Fruit fly (Drosophila melanogaster) whole organism, embryonic: Measurements from ENCODE around the gene Kdm5.

ENCODE experiments used
- ATbp ChIP-seq: fragments of 200-800 bp; sonication (Bioruptor generic); optimal IDR thresholded peaks from 2 replicates; lab custom pipeline; 2017; ENCODE audit warnings: missing biosample characterization, mild to moderate bottlenecking, missing genetic modification characterization, missing genetic modification reagents
- Aef1 ChIP-seq: fragments of 200-800 bp; sonication (Bioruptor generic); IDR thresholded peaks from 3 replicates; pipeline ENCODE4 v1.3.6; 2022; ENCODE audit warnings: missing biosample characterization, missing genetic modification characterization
- Antp ChIP-seq: fragments of 200-800 bp; sonication (Bioruptor generic); optimal IDR thresholded peaks from 3 replicates; lab custom pipeline; 2016; ENCODE audit warnings: missing biosample characterization, missing genetic modification characterization
- CG13775 ChIP-seq: fragments of 200-800 bp; sonication (Bioruptor generic); optimal IDR thresholded peaks from 3 replicates; lab custom pipeline; 2017; ENCODE audit warnings: missing biosample characterization, mild to moderate bottlenecking, missing genetic modification characterization
- CG14441 ChIP-seq: fragments of 200-800 bp; sonication (Bioruptor generic); IDR thresholded peaks from 2 replicates; pipeline ENCODE4 v1.3.6; 2022; ENCODE audit warnings: missing biosample characterization, missing genetic modification characterization
- CG14860 ChIP-seq: fragments of 200-800 bp; sonication (Bioruptor generic); IDR thresholded peaks from 3 replicates; pipeline ENCODE4 v1.3.6; 2022; ENCODE audit warnings: missing biosample characterization, missing genetic modification characterization; ENCODE audit not compliant: partially characterized antibody
- CG15479 ChIP-seq: fragments of 200-800 bp; sonication (Bioruptor generic); optimal IDR thresholded peaks from 3 replicates; lab custom pipeline; 2019; ENCODE audit warnings: missing biosample characterization, mild to moderate bottlenecking, missing genetic modification characterization, moderate library complexity
- CG16779 ChIP-seq: fragments of 200-800 bp; sonication (Bioruptor generic); IDR thresholded peaks from 2 replicates; pipeline ENCODE4 v1.3.6; 2022; ENCODE audit warnings: missing biosample characterization, missing genetic modification characterization
- CG16813 ChIP-seq: fragments of 200-800 bp; sonication (Bioruptor generic); IDR thresholded peaks from 3 replicates; pipeline ENCODE4 v1.3.6; 2022; ENCODE audit warnings: missing biosample characterization, missing genetic modification characterization; ENCODE audit not compliant: partially characterized antibody
- CG1832 ChIP-seq: fragments of 200-800 bp; sonication (Bioruptor generic); optimal IDR thresholded peaks from 2 replicates; lab custom pipeline; 2017; ENCODE audit warnings: missing biosample characterization, mild to moderate bottlenecking, missing genetic modification characterization, inconsistent platforms
- CG2678 ChIP-seq: fragments of 200-800 bp; sonication (Bioruptor generic); optimal IDR thresholded peaks from 3 replicates; lab custom pipeline; 2019; ENCODE audit warnings: missing biosample characterization, mild to moderate bottlenecking, missing genetic modification characterization, moderate library complexity
- CG2875 ChIP-seq: fragments of 200-800 bp; sonication (Bioruptor generic); optimal IDR thresholded peaks from 2 replicates; lab custom pipeline; 2017; ENCODE audit warnings: missing biosample characterization, mild to moderate bottlenecking, missing genetic modification characterization, missing genetic modification reagents
- CG32772 ChIP-seq: fragments of 200-800 bp; sonication (Bioruptor generic); IDR thresholded peaks from 2 replicates; pipeline ENCODE4 v1.3.6; 2022; ENCODE audit warnings: missing biosample characterization, missing genetic modification characterization
- CG5953 ChIP-seq: fragments of 200-800 bp; sonication (Bioruptor generic); IDR thresholded peaks from 2 replicates; pipeline ENCODE4 v1.3.6; 2022; ENCODE audit warnings: missing biosample characterization, missing genetic modification characterization
- CG6175 ChIP-seq: fragments of 200-800 bp; sonication (Bioruptor generic); IDR thresholded peaks from 3 replicates; pipeline ENCODE4 v1.3.6; 2022; ENCODE audit warnings: missing biosample characterization, missing genetic modification characterization
- CG6254 ChIP-seq: fragments of 200-800 bp; sonication (Bioruptor generic); optimal IDR thresholded peaks from 3 replicates; lab custom pipeline; 2017; ENCODE audit warnings: mild to moderate bottlenecking, missing biosample characterization, missing genetic modification reagents, missing genetic modification characterization
- CG6654 ChIP-seq: fragments of 200-800 bp; sonication (Bioruptor generic); optimal IDR thresholded peaks from 2 replicates; lab custom pipeline; 2017; ENCODE audit warnings: missing biosample characterization, mild to moderate bottlenecking, missing genetic modification characterization
- CG8290 ChIP-seq, 3 experiments: fragments of 200-800 bp; sonication (Bioruptor generic); optimal IDR thresholded peaks; 2 replicates each; lab custom pipeline; 2016 to 2019; ENCODE audit warnings: missing biosample characterization in 3 of 3, missing genetic modification characterization in 3 of 3, mild to moderate bottlenecking in 2 of 3, moderate library complexity in 1 of 3
- CG8765 ChIP-seq: fragments of 200-800 bp; sonication (Bioruptor generic); IDR thresholded peaks from 2 replicates; pipeline ENCODE4 v1.3.6; 2022; ENCODE audit warnings: missing biosample characterization, missing genetic modification characterization
- CoRest ChIP-seq: fragments of 200-800 bp; sonication (Bioruptor generic); optimal IDR thresholded peaks from 3 replicates; lab custom pipeline; 2018; ENCODE audit warnings: missing biosample characterization, mild to moderate bottlenecking, missing genetic modification characterization, moderate library complexity
- CrebB ChIP-seq: fragments of 200-800 bp; sonication (Bioruptor generic); optimal IDR thresholded peaks from 3 replicates; lab custom pipeline; 2018; ENCODE audit warnings: missing biosample characterization, mild to moderate bottlenecking, missing genetic modification characterization
- Fer3 ChIP-seq: fragments of 200-800 bp; sonication (Bioruptor generic); optimal IDR thresholded peaks from 2 replicates; lab custom pipeline; 2018; ENCODE audit warnings: missing biosample characterization, mild to moderate bottlenecking, missing genetic modification characterization, moderate library complexity
- H2.0 ChIP-seq: fragments of 200-800 bp; sonication (Bioruptor generic); IDR thresholded peaks from 2 replicates; pipeline ENCODE4 v1.3.6; 2022; ENCODE audit warnings: missing biosample characterization, missing genetic modification characterization
- Max ChIP-seq: fragments of 200-800 bp; sonication (Bioruptor generic); optimal IDR thresholded peaks from 2 replicates; lab custom pipeline; 2016; ENCODE audit warnings: missing biosample characterization, mild to moderate bottlenecking, missing genetic modification characterization
- Mes4 ChIP-seq: fragments of 200-800 bp; sonication (Bioruptor generic); optimal IDR thresholded peaks from 2 replicates; lab custom pipeline; 2016; ENCODE audit warnings: missing biosample characterization, missing genetic modification characterization
- Mrtf ChIP-seq: fragments of 200-800 bp; sonication (Bioruptor generic); IDR thresholded peaks from 3 replicates; pipeline ENCODE4 v1.3.6; 2022; ENCODE audit warnings: missing biosample characterization, missing genetic modification characterization
- Nf-YA ChIP-seq: fragments of 200-800 bp; sonication (Bioruptor generic); IDR thresholded peaks from 2 replicates; pipeline ENCODE4 v1.3.6; 2022; ENCODE audit warnings: missing biosample characterization, missing genetic modification characterization
- Pdp1 ChIP-seq, 2 experiments: fragments of 200-800 bp; sonication (Bioruptor generic); optimal IDR thresholded peaks; 3 replicates each; lab custom pipeline; 2016; ENCODE audit warnings: missing biosample characterization in 2 of 2, missing genetic modification characterization in 2 of 2, mild to moderate bottlenecking in 1 of 2, moderate library complexity in 1 of 2
- Scr ChIP-seq: fragments of 200-800 bp; sonication (Bioruptor generic); IDR thresholded peaks from 2 replicates; pipeline ENCODE4 v1.3.6; 2022; ENCODE audit warnings: missing biosample characterization, missing genetic modification characterization; ENCODE audit not compliant: partially characterized antibody
- YL-1 ChIP-seq: fragments of 200-800 bp; sonication (Bioruptor generic); optimal IDR thresholded peaks from 3 replicates; lab custom pipeline; 2017; ENCODE audit warnings: missing biosample characterization, mild to moderate bottlenecking, missing genetic modification characterization
- abd-A ChIP-seq: fragments of 200-800 bp; sonication (Bioruptor generic); optimal IDR thresholded peaks from 3 replicates; lab custom pipeline; 2019; ENCODE audit warnings: missing biosample characterization, mild to moderate bottlenecking, missing genetic modification characterization, moderate library complexity
- bsh ChIP-seq, 2 experiments: fragments of 200-800 bp; sonication (Bioruptor generic); optimal IDR thresholded peaks; 2 replicates each; lab custom pipeline; 2017 to 2018; ENCODE audit warnings: mild to moderate bottlenecking in 2 of 2, missing biosample characterization in 2 of 2, missing genetic modification characterization in 2 of 2, moderate library complexity in 1 of 2
- cato ChIP-seq: fragments of 200-800 bp; sonication (Bioruptor generic); optimal IDR thresholded peaks from 2 replicates; lab custom pipeline; 2016; ENCODE audit warnings: missing biosample characterization, missing genetic modification characterization, borderline replicate concordance
- corto ChIP-seq: fragments of 200-800 bp; sonication (Bioruptor generic); optimal IDR thresholded peaks from 2 replicates; lab custom pipeline; 2016; ENCODE audit warnings: missing biosample characterization, mild to moderate bottlenecking, missing genetic modification characterization, moderate library complexity
- eve ChIP-seq, 2 experiments: fragments of >200 bp; optimal IDR thresholded peaks; 2 replicates each; lab custom pipeline; 2017; ENCODE audit warnings: missing biosample characterization in 2 of 2, missing genetic modification characterization in 2 of 2
- ewg ChIP-seq: fragments of 200-800 bp; sonication (Bioruptor generic); optimal IDR thresholded peaks from 3 replicates; lab custom pipeline; 2017; ENCODE audit warnings: mild to moderate bottlenecking, missing biosample characterization, missing genetic modification reagents, missing genetic modification characterization
- exex ChIP-seq: fragments of 200-800 bp; sonication (Bioruptor generic); optimal IDR thresholded peaks from 4 replicates; lab custom pipeline; 2018; ENCODE audit warnings: missing biosample characterization, mild to moderate bottlenecking, missing genetic modification characterization, moderate library complexity
- grau ChIP-seq: fragments of 200-800 bp; optimal IDR thresholded peaks from 3 replicates; lab custom pipeline; 2019; ENCODE audit warnings: missing biosample characterization, mild to moderate bottlenecking, missing genetic modification characterization, moderate library complexity
- gsb ChIP-seq: fragments of 200-800 bp; sonication (Bioruptor generic); IDR thresholded peaks from 2 replicates; pipeline ENCODE4 v1.3.6; 2022; ENCODE audit warnings: missing biosample characterization, missing genetic modification characterization
- ham ChIP-seq: fragments of 200-800 bp; sonication (Bioruptor generic); IDR thresholded peaks from 2 replicates; pipeline ENCODE4 v1.3.6; 2022; ENCODE audit warnings: missing biosample characterization, missing genetic modification characterization
- nom ChIP-seq: fragments of 200-800 bp; sonication (Bioruptor generic); optimal IDR thresholded peaks from 2 replicates; lab custom pipeline; 2017; ENCODE audit warnings: missing biosample characterization, missing genetic modification characterization, mild to moderate bottlenecking, moderate library complexity, missing genetic modification reagents
- sc ChIP-seq, 3 experiments: fragments of >200 bp in 2 of 3; fragments of 200-800 bp in 1 of 3; sonication (Bioruptor generic) in 1 of 3; optimal IDR thresholded peaks; 2 replicates in 2 of 3; 3 replicates in 1 of 3; lab custom pipeline; 2017; ENCODE audit warnings: mild to moderate bottlenecking in 1 of 3, missing biosample characterization in 1 of 3, missing genetic modification characterization in 1 of 3, missing genetic modification reagents in 1 of 3
- sr ChIP-seq: fragments of 200-800 bp; sonication (Bioruptor generic); IDR thresholded peaks from 3 replicates; pipeline ENCODE4 v1.3.6; 2022; ENCODE audit warnings: missing biosample characterization, missing genetic modification characterization
- ssp ChIP-seq: fragments of 200-800 bp; sonication (Bioruptor generic); IDR thresholded peaks from 2 replicates; pipeline ENCODE4 v1.3.6; 2022; ENCODE audit warnings: missing biosample characterization, missing genetic modification characterization
- tgo ChIP-seq: fragments of 200-800 bp; sonication (Bioruptor generic); IDR thresholded peaks from 3 replicates; pipeline ENCODE4 v1.3.6; 2022; ENCODE audit warnings: missing biosample characterization, missing genetic modification characterization
- tna ChIP-seq: fragments of 200-800 bp; sonication (Bioruptor generic); IDR thresholded peaks from 2 replicates; pipeline ENCODE4 v1.3.6; 2022; ENCODE audit warnings: missing biosample characterization, missing genetic modification characterization; ENCODE audit not compliant: partially characterized antibody
- trh ChIP-seq: fragments of 200-800 bp; sonication (Bioruptor generic); optimal IDR thresholded peaks from 2 replicates; lab custom pipeline; 2016; ENCODE audit warnings: missing biosample characterization, missing genetic modification characterization
- unpg ChIP-seq: fragments of 200-800 bp; sonication (Bioruptor generic); optimal IDR thresholded peaks from 3 replicates; lab custom pipeline; 2018; ENCODE audit warnings: missing biosample characterization, mild to moderate bottlenecking, missing genetic modification characterization, moderate library complexity
- yki ChIP-seq: fragments of >200 bp; optimal IDR thresholded peaks from 3 replicates; lab custom pipeline; 2018

Gene Kdm5

dm6 chr2L:5980862-5981432, 18.4 kb downstream of the Kdm5 start, which contains the start of gene chic (continued):
- TF ChIP-seq bsh (GFP tag; optimal IDR thresholded peaks at IDR 0.05; lab: Kevin White, UChicago) (peak in 1 of 2 experiments; percentile 19), tgo (no peak), Antp (peak; percentile 19), exex (no peak), Pdp1 (GFP tag; optimal IDR thresholded peaks at IDR 0.05; lab: Kevin White, UChicago) (no peak), gsb (GFP tag; lab: Robert Waterston, UW) (no peak), CG2875 (no peak), CG32772 (GFP tag; lab: Robert Waterston, UW) (no peak), Aef1 (GFP tag; lab: Robert Waterston, UW) (no peak), corto (no peak), Fer3 (tag; lab: Kevin White, UChicago) (peak; percentile 27), CG14860 (GFP tag; lab: Robert Waterston, UW) (no peak), CG16813 (GFP tag; lab: Robert Waterston, UW) (no peak), CG8290 (GFP tag; optimal IDR thresholded peaks at IDR 0.05; lab: Kevin White, UChicago) (no peak), CG8290 (tag; optimal IDR thresholded peaks at IDR 0.05; lab: Kevin White, UChicago) (peak in 1 of 2 experiments; percentile 75), ATbp (GFP tag; lab: Kevin White, UChicago) (no peak), abd-A (no peak), ewg (GFP tag; lab: Kevin White, UChicago) (no peak), CG1832 (GFP tag; lab: Kevin White, UChicago) (no peak), CrebB (peak; percentile 52), CG2678 (no peak), H2.0 (no peak), ham (no peak), CG6654 (GFP tag; lab: Kevin White, UChicago) (no peak), Mes4 (GFP tag; lab: Kevin White, UChicago) (no peak), YL-1 (GFP tag; lab: Kevin White, UChicago) (no peak), yki (lab: Kevin White, UChicago) (no peak), Max (GFP tag; lab: Kevin White, UChicago) (no peak), tna (GFP tag; lab: Robert Waterston, UW) (no peak), CG15479 (GFP tag; lab: Kevin White, UChicago) (no peak), CG13775 (GFP tag; lab: Kevin White, UChicago) (no peak), Scr (GFP tag; lab: Robert Waterston, UW) (no peak), sr (GFP tag; lab: Robert Waterston, UW) (no peak), Mrtf (GFP tag; lab: Robert Waterston, UW) (no peak), cato (GFP tag; lab: Kevin White, UChicago) (no peak), nom (GFP tag; lab: Kevin White, UChicago) (peak; percentile 50), grau (no peak), CG16779 (GFP tag; lab: Robert Waterston, UW) (no peak), ssp (GFP tag; lab: Robert Waterston, UW) (no peak), CoRest (no peak), eve (GFP tag; optimal IDR thresholded peaks at IDR 0.05; lab: Kevin White, UChicago) (no peak), sc (optimal IDR thresholded peaks at IDR 0.05; lab: Kevin White, UChicago) (no peak), sc (GFP tag; optimal IDR thresholded peaks at IDR 0.05; lab: Kevin White, UChicago) (no peak), CG8765 (no peak), trh (GFP tag; lab: Kevin White, UChicago) (no peak), CG14441 (GFP tag; lab: Robert Waterston, UW) (no peak), CG5953 (no peak), unpg (GFP tag; lab: Kevin White, UChicago) (no peak), Nf-YA (GFP tag; lab: Robert Waterston, UW) (no peak), CG6175 (GFP tag; lab: Robert Waterston, UW) (no peak), CG6254 (no peak)
